Worm (Caenorhabditis elegans): ENCODE data around the gene npr-28.

npr-28 gene

ce11 chrX:8378312-8378711 lies 27.4 kb upstream of the npr-28 start, which contains the start of gene tbc-18:
TSS of gene tbc-18 (plus strand) at chrX:8378557.
- TF ChIP-seq ces-1 (GFP tag; optimal IDR thresholded peaks at IDR 0.05) = peak; percentile 68
- TF ChIP-seq zip-8 (tag; optimal IDR thresholded peaks at IDR 0.05) = no peak

ce11 chrX:8371906-8372305 lies 21.0 kb upstream of the npr-28 start, which contains the start of gene nep-15:
TSS of gene nep-15 (plus strand) at chrX:8372206.
- no peak for TF ChIP-seq ceh-39 (tag; optimal IDR thresholded peaks at IDR 0.05)
- TF ChIP-seq sem-2 (GFP tag; optimal IDR thresholded peaks at IDR 0.05) = no peak
- TF ChIP-seq sptf-1 (tag; optimal IDR thresholded peaks at IDR 0.05) = no peak
- TF ChIP-seq hlh-1 (tag; optimal IDR thresholded peaks at IDR 0.05) = no peak
- no peak for TF ChIP-seq ham-2 (GFP tag; optimal IDR thresholded peaks at IDR 0.05)
- TF ChIP-seq drap-1 (GFP tag; optimal IDR thresholded peaks at IDR 0.05) = no peak
- TF ChIP-seq unc-39 (tag; optimal IDR thresholded peaks at IDR 0.05) = no peak

ce11 chrX:8368210-8368609 lies 17.3 kb upstream of the npr-28 start:
- TF ChIP-seq sptf-1 (tag; optimal IDR thresholded peaks at IDR 0.05) = peak; percentile 62
- TF ChIP-seq drap-1 (GFP tag; optimal IDR thresholded peaks at IDR 0.05) = peak; percentile 22
- no peak for TF ChIP-seq mls-2 (tag; optimal IDR thresholded peaks at IDR 0.05)
- peak; percentile 82 for TF ChIP-seq lin-13 (tag; optimal IDR thresholded peaks at IDR 0.05)
- peak; percentile 56 for TF ChIP-seq lsy-2 (tag; optimal IDR thresholded peaks at IDR 0.05)
- no peak for TF ChIP-seq unc-39 (tag; optimal IDR thresholded peaks at IDR 0.05)
- TF ChIP-seq mep-1 (tag; optimal IDR thresholded peaks at IDR 0.05) = peak; percentile 89
- no peak for TF ChIP-seq bed-3 (GFP tag; optimal IDR thresholded peaks at IDR 0.05)
- peak; percentile 69 for TF ChIP-seq pha-4 (tag; optimal IDR thresholded peaks at IDR 0.05)
- no peak for TF ChIP-seq nhr-76 (tag; optimal IDR thresholded peaks at IDR 0.05)
- peak; percentile 11 for TF ChIP-seq hlh-1 (tag; optimal IDR thresholded peaks at IDR 0.05)
- peak; percentile 44 for TF ChIP-seq ztf-11 (tag; optimal IDR thresholded peaks at IDR 0.05)
- no peak for TF ChIP-seq nhr-28 (tag; optimal IDR thresholded peaks at IDR 0.05)
- no peak for TF ChIP-seq elt-3 (tag; optimal IDR thresholded peaks at IDR 0.05)
- no peak for TF ChIP-seq lin-32 (GFP tag; optimal IDR thresholded peaks at IDR 0.05)
- TF ChIP-seq tbx-8 (GFP tag; optimal IDR thresholded peaks at IDR 0.05) = no peak
- TF ChIP-seq blmp-1 (tag; optimal IDR thresholded peaks at IDR 0.05) = no peak
- TF ChIP-seq nhr-2 (tag; optimal IDR thresholded peaks at IDR 0.05) = no peak
- no peak for TF ChIP-seq ceh-43 (GFP tag; optimal IDR thresholded peaks at IDR 0.05)
- TF ChIP-seq ceh-39 (tag; optimal IDR thresholded peaks at IDR 0.05) = no peak
- TF ChIP-seq ces-1 (GFP tag; optimal IDR thresholded peaks at IDR 0.05) = peak; percentile 8
- TF ChIP-seq cnd-1 (tag; optimal IDR thresholded peaks at IDR 0.05) = peak; percentile 51
- TF ChIP-seq M03D4.4 (tag; optimal IDR thresholded peaks at IDR 0.05) = peak; percentile 37
- no peak for TF ChIP-seq nhr-12 (tag; optimal IDR thresholded peaks at IDR 0.05)

DNA sequence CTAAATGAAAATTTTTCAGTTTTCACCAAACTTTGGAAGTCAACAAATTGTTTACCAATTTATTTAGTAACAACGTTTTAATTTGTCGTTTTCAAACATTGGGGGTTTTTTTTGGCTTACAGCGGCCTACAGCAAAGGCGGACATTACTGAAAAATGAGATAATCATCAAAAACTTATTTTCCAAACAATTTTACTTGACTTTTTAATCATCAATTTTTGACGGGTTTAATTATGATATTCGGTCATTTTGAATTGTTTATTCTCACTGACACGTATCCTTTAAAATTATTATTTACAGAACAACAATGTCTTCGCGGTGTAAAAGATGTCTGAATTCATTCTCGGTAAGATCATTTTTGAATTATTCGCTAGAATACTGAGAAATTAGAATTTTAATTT lies 16.7 kb upstream of the npr-28 start, which contains the start of gene F40B5.2:
Gene F40B5.2 (plus strand): TSS at position 301 of the 400 bp plus-strand sequence.
- no peak for TF ChIP-seq ceh-39 (tag; optimal IDR thresholded peaks at IDR 0.05)

ce11 chrX:8362379-8362778 lies 11.5 kb upstream of the npr-28 start:
- TF ChIP-seq ham-2 (GFP tag; optimal IDR thresholded peaks at IDR 0.05) (no peak), zip-8 (tag; optimal IDR thresholded peaks at IDR 0.05) (no peak), drap-1 (GFP tag; optimal IDR thresholded peaks at IDR 0.05) (no peak), lin-32 (GFP tag; optimal IDR thresholded peaks at IDR 0.05) (no peak), ceh-43 (GFP tag; optimal IDR thresholded peaks at IDR 0.05) (no peak), ces-1 (GFP tag; optimal IDR thresholded peaks at IDR 0.05) (no peak), pha-4 (tag; optimal IDR thresholded peaks at IDR 0.05) (no peak), blmp-1 (tag; optimal IDR thresholded peaks at IDR 0.05) (no peak), nhr-76 (tag; optimal IDR thresholded peaks at IDR 0.05) (no peak), M03D4.4 (tag; optimal IDR thresholded peaks at IDR 0.05) (no peak)

- TF ChIP-seq ham-2 (GFP tag; optimal IDR thresholded peaks at IDR 0.05) = no peak
- no peak for TF ChIP-seq ztf-11 (tag; optimal IDR thresholded peaks at IDR 0.05)
- no peak for TF ChIP-seq zip-8 (tag; optimal IDR thresholded peaks at IDR 0.05)
- TF ChIP-seq unc-120 (tag; optimal IDR thresholded peaks at IDR 0.05; ENCODE audit: poor library complexity, severe bottlenecking) = no peak
- TF ChIP-seq lsy-2 (tag; optimal IDR thresholded peaks at IDR 0.05) = no peak
Measured at ce11 chrX:8356305-8356704, 5.4 kb upstream of the npr-28 start.

DNA sequence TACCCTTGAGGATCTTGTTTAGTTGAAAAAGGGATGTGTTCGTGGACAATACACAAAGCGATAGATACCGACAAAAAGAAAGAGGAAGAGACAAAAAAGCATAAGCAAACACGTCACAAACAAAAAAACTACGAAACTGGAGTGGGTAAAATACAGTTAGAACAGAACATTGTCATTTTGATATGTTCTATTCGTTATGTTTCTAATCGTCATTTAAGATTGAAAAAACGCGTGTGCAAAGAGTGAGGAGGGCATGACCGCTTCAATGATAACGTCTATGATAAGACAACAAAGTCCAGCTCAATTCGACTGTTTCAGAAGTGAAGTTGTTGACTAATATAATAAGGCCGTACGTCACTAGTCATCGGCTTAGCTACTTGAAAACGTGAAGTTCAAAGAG lies 4.5 kb upstream of the npr-28 start:
- no peak for TF ChIP-seq ceh-39 (tag; optimal IDR thresholded peaks at IDR 0.05)
- no peak for TF ChIP-seq cnd-1 (tag; optimal IDR thresholded peaks at IDR 0.05)
- no peak for TF ChIP-seq ham-2 (GFP tag; optimal IDR thresholded peaks at IDR 0.05)
- TF ChIP-seq mep-1 (tag; optimal IDR thresholded peaks at IDR 0.05) = no peak
- TF ChIP-seq ces-1 (GFP tag; optimal IDR thresholded peaks at IDR 0.05) = no peak
- TF ChIP-seq sem-2 (GFP tag; optimal IDR thresholded peaks at IDR 0.05) = no peak
